Worm (Caenorhabditis elegans): Measurements from ENCODE around the gene K12B6.11.

- TF ChIP-seq him-1 (tag; optimal IDR thresholded peaks at IDR 0.05) (no peak), W03F9.2 (tag; optimal IDR thresholded peaks at IDR 0.05) (no peak), dao-5 (tag; optimal IDR thresholded peaks at IDR 0.05) (no peak)
Measured at ce11 chrV:6270552-6270951, 18.2 kb upstream of the K12B6.11 start, which contains the start of gene F31F7.2.

All from whole organism, L4/young adult.